Fruit fly (Drosophila melanogaster) whole organism, embryonic: ENCODE measurements around the gene vsg.

ENCODE experiments used
- BEAF-32 ChIP-seq: fragments of 200-800 bp; sonication (Bioruptor generic); optimal IDR thresholded peaks from 3 replicates; lab custom pipeline; 2017; ENCODE audit warnings: missing biosample characterization, missing genetic modification characterization, mild to moderate bottlenecking, moderate library complexity, missing genetic modification reagents
- Blimp-1 ChIP-seq: fragments of 200-800 bp; sonication (Bioruptor generic); optimal IDR thresholded peaks from 3 replicates; lab custom pipeline; 2018; ENCODE audit warnings: missing biosample characterization, missing genetic modification characterization, mild to moderate bottlenecking, moderate library complexity, missing genetic modification reagents
- CG10209 ChIP-seq: fragments of 200-800 bp; sonication (Bioruptor generic); optimal IDR thresholded peaks from 3 replicates; lab custom pipeline; 2017; ENCODE audit warnings: missing biosample characterization, mild to moderate bottlenecking, missing genetic modification characterization, missing genetic modification reagents
- CG10462 ChIP-seq: fragments of 200-800 bp; sonication (Bioruptor generic); optimal IDR thresholded peaks from 2 replicates; lab custom pipeline; 2016; ENCODE audit warnings: missing biosample characterization, missing genetic modification characterization
- CG10543 ChIP-seq: fragments of 200-800 bp; sonication (Bioruptor generic); optimal IDR thresholded peaks from 3 replicates; lab custom pipeline; 2017; ENCODE audit warnings: missing biosample characterization, mild to moderate bottlenecking, missing genetic modification characterization, moderate library complexity
- CG1647 ChIP-seq: fragments of 200-800 bp; sonication (Bioruptor generic); optimal IDR thresholded peaks from 3 replicates; lab custom pipeline; 2016; ENCODE audit warnings: missing biosample characterization, missing genetic modification characterization
- CG16813 ChIP-seq: fragments of 200-800 bp; sonication (Bioruptor generic); IDR thresholded peaks from 3 replicates; pipeline ENCODE4 v1.3.6; 2022; ENCODE audit warnings: missing biosample characterization, missing genetic modification characterization; ENCODE audit not compliant: partially characterized antibody
- CG16815 ChIP-seq: fragments of 200-800 bp; sonication (Bioruptor generic); optimal IDR thresholded peaks from 3 replicates; lab custom pipeline; 2017; ENCODE audit warnings: missing biosample characterization, mild to moderate bottlenecking, missing genetic modification characterization
- CG17359 ChIP-seq: fragments of 200-800 bp; sonication (Bioruptor generic); optimal IDR thresholded peaks from 3 replicates; lab custom pipeline; 2018; ENCODE audit warnings: missing biosample characterization, mild to moderate bottlenecking, missing genetic modification characterization, moderate library complexity
- CG17802 ChIP-seq: fragments of 200-800 bp; sonication (Bioruptor generic); optimal IDR thresholded peaks from 2 replicates; lab custom pipeline; 2018; ENCODE audit warnings: missing biosample characterization, mild to moderate bottlenecking, missing genetic modification characterization, moderate library complexity
- CG17912 ChIP-seq: fragments of 200-800 bp; sonication (Bioruptor generic); optimal IDR thresholded peaks from 2 replicates; lab custom pipeline; 2018; ENCODE audit warnings: missing biosample characterization, mild to moderate bottlenecking, missing genetic modification characterization
- CG18476 ChIP-seq: fragments of 200-800 bp; sonication (Bioruptor generic); optimal IDR thresholded peaks from 2 replicates; lab custom pipeline; 2016; ENCODE audit warnings: missing biosample characterization, mild to moderate bottlenecking, missing genetic modification characterization
- CG18764 ChIP-seq: fragments of 200-800 bp; sonication (Bioruptor generic); optimal IDR thresholded peaks from 3 replicates; lab custom pipeline; 2016; ENCODE audit warnings: missing biosample characterization, missing genetic modification characterization
- CG3065 ChIP-seq: fragments of 200-800 bp; sonication (Bioruptor generic); optimal IDR thresholded peaks from 2 replicates; lab custom pipeline; 2016; ENCODE audit warnings: missing biosample characterization, missing genetic modification characterization
- CG34422 ChIP-seq: fragments of 200-800 bp; sonication (Bioruptor generic); IDR thresholded peaks from 3 replicates; pipeline ENCODE4 v1.3.6; 2022; ENCODE audit warnings: missing biosample characterization, missing genetic modification characterization
- CG42726 ChIP-seq: fragments of 200-800 bp; sonication (Bioruptor generic); IDR thresholded peaks from 2 replicates; pipeline ENCODE4 v1.3.6; 2022; ENCODE audit warnings: missing biosample characterization, missing genetic modification characterization; ENCODE audit not compliant: partially characterized antibody
- CG4820 ChIP-seq: fragments of 200-800 bp; sonication (Bioruptor generic); optimal IDR thresholded peaks from 3 replicates; lab custom pipeline; 2016; ENCODE audit warnings: missing biosample characterization, missing genetic modification characterization
- CG7357 ChIP-seq: fragments of 200-800 bp; sonication (Bioruptor generic); IDR thresholded peaks from 3 replicates; pipeline ENCODE4 v1.3.6; 2022; ENCODE audit warnings: missing biosample characterization, missing genetic modification characterization
- CG8290 ChIP-seq, 3 experiments: fragments of 200-800 bp; sonication (Bioruptor generic); optimal IDR thresholded peaks; 2 replicates each; lab custom pipeline; 2016 to 2019; ENCODE audit warnings: missing biosample characterization in 3 of 3, missing genetic modification characterization in 3 of 3, mild to moderate bottlenecking in 2 of 3, moderate library complexity in 1 of 3
- Chrac-16 ChIP-seq: fragments of 200-800 bp; sonication (Bioruptor generic); optimal IDR thresholded peaks from 3 replicates; lab custom pipeline; 2016; ENCODE audit warnings: missing biosample characterization, missing genetic modification characterization
- D ChIP-seq, 2 experiments: fragments of 200-800 bp in 1 of 2; fragments of >200 bp in 1 of 2; sonication (Bioruptor generic) in 1 of 2; optimal IDR thresholded peaks; 2 replicates in 1 of 2; 3 replicates in 1 of 2; lab custom pipeline; 2017; ENCODE audit warnings: mild to moderate bottlenecking in 1 of 2, missing biosample characterization in 1 of 2, missing genetic modification characterization in 1 of 2, missing genetic modification reagents in 1 of 2
- Dp ChIP-seq: fragments of 200-800 bp; sonication (Bioruptor generic); optimal IDR thresholded peaks from 2 replicates; lab custom pipeline; 2018; ENCODE audit warnings: missing biosample characterization, mild to moderate bottlenecking, missing genetic modification characterization, moderate library complexity
- Nf-YA ChIP-seq: fragments of 200-800 bp; sonication (Bioruptor generic); IDR thresholded peaks from 2 replicates; pipeline ENCODE4 v1.3.6; 2022; ENCODE audit warnings: missing biosample characterization, missing genetic modification characterization
- Nf-YC ChIP-seq: fragments of 200-800 bp; optimal IDR thresholded peaks from 3 replicates; lab custom pipeline; 2019; ENCODE audit warnings: missing biosample characterization, mild to moderate bottlenecking, missing genetic modification characterization, moderate library complexity
- PHDP ChIP-seq: fragments of 200-800 bp; sonication (Bioruptor generic); optimal IDR thresholded peaks from 3 replicates; lab custom pipeline; 2018; ENCODE audit warnings: missing biosample characterization, mild to moderate bottlenecking, missing genetic modification characterization, moderate library complexity
- Scr ChIP-seq: fragments of 200-800 bp; sonication (Bioruptor generic); IDR thresholded peaks from 2 replicates; pipeline ENCODE4 v1.3.6; 2022; ENCODE audit warnings: missing biosample characterization, missing genetic modification characterization; ENCODE audit not compliant: partially characterized antibody
- Sox102F ChIP-seq: fragments of 200-800 bp; sonication (Bioruptor generic); optimal IDR thresholded peaks from 2 replicates; lab custom pipeline; 2018; ENCODE audit warnings: missing biosample characterization, mild to moderate bottlenecking, missing genetic modification characterization, moderate library complexity
- bab2 ChIP-seq: fragments of 200-800 bp; sonication (Bioruptor generic); optimal IDR thresholded peaks from 2 replicates; lab custom pipeline; 2016; ENCODE audit warnings: missing biosample characterization, missing genetic modification characterization
- cg ChIP-seq: fragments of 200-800 bp; sonication (Bioruptor generic); optimal IDR thresholded peaks from 3 replicates; lab custom pipeline; 2019; ENCODE audit warnings: missing biosample characterization, mild to moderate bottlenecking, missing genetic modification characterization, moderate library complexity
- chif ChIP-seq, 2 experiments: fragments of 200-800 bp; sonication (Bioruptor generic); optimal IDR thresholded peaks; 3 replicates each; lab custom pipeline; 2016; ENCODE audit warnings: missing biosample characterization in 2 of 2, missing genetic modification characterization in 2 of 2
- da ChIP-seq: fragments of 200-800 bp; sonication (Bioruptor generic); optimal IDR thresholded peaks from 2 replicates; lab custom pipeline; 2016; ENCODE audit warnings: missing biosample characterization, missing genetic modification characterization
- dan ChIP-seq: fragments of 200-800 bp; sonication (Bioruptor generic); IDR thresholded peaks from 2 replicates; pipeline ENCODE4 v1.3.6; 2022; ENCODE audit warnings: missing biosample characterization, missing genetic modification characterization
- dpn ChIP-seq, 2 experiments: fragments of 200-800 bp; sonication (Bioruptor generic); optimal IDR thresholded peaks; 3 replicates each; lab custom pipeline; 2016; ENCODE audit warnings: missing biosample characterization in 2 of 2, missing genetic modification characterization in 2 of 2
- gro ChIP-seq: fragments of 200-800 bp; sonication (Bioruptor generic); optimal IDR thresholded peaks from 2 replicates; lab custom pipeline; 2016; ENCODE audit warnings: missing biosample characterization, missing genetic modification characterization
- knrl ChIP-seq: fragments of 200-800 bp; sonication (Bioruptor generic); IDR thresholded peaks from 3 replicates; pipeline ENCODE4 v1.3.6; 2022; ENCODE audit warnings: missing biosample characterization, missing genetic modification characterization; ENCODE audit not compliant: partially characterized antibody
- mirr ChIP-seq: fragments of 200-800 bp; sonication (Bioruptor generic); optimal IDR thresholded peaks from 3 replicates; lab custom pipeline; 2018; ENCODE audit warnings: missing biosample characterization, mild to moderate bottlenecking, missing genetic modification characterization
- nom ChIP-seq: fragments of 200-800 bp; sonication (Bioruptor generic); optimal IDR thresholded peaks from 2 replicates; lab custom pipeline; 2017; ENCODE audit warnings: missing biosample characterization, missing genetic modification characterization, mild to moderate bottlenecking, moderate library complexity, missing genetic modification reagents
- otp ChIP-seq: fragments of 200-800 bp; sonication (Bioruptor generic); IDR thresholded peaks from 3 replicates; pipeline ENCODE4, ENCODE4 v1.3.6; 2022; ENCODE audit warnings: missing biosample characterization, missing genetic modification characterization
- p53 ChIP-seq: fragments of 200-800 bp; sonication (Bioruptor generic); optimal IDR thresholded peaks from 2 replicates; lab custom pipeline; 2016; ENCODE audit warnings: missing biosample characterization, missing genetic modification characterization
- rib ChIP-seq: fragments of 200-800 bp; sonication (Bioruptor generic); IDR thresholded peaks from 2 replicates; pipeline ENCODE4 v1.3.6; 2022; ENCODE audit warnings: missing biosample characterization, missing genetic modification characterization
- scrt ChIP-seq: fragments of 200-800 bp; sonication (Bioruptor generic); optimal IDR thresholded peaks from 2 replicates; lab custom pipeline; 2018; ENCODE audit warnings: missing biosample characterization, mild to moderate bottlenecking, missing genetic modification characterization, moderate library complexity
- ssp ChIP-seq: fragments of 200-800 bp; sonication (Bioruptor generic); IDR thresholded peaks from 2 replicates; pipeline ENCODE4 v1.3.6; 2022; ENCODE audit warnings: missing biosample characterization, missing genetic modification characterization
- sug ChIP-seq: fragments of 200-800 bp; optimal IDR thresholded peaks from 2 replicates; lab custom pipeline; 2019; ENCODE audit warnings: missing biosample characterization, mild to moderate bottlenecking, missing genetic modification characterization, moderate library complexity
- tin ChIP-seq: fragments of 200-800 bp; sonication (Bioruptor generic); optimal IDR thresholded peaks from 3 replicates; lab custom pipeline; 2016; ENCODE audit warnings: missing biosample characterization, missing genetic modification characterization
- tll ChIP-seq, 2 experiments: fragments of 200-800 bp in 1 of 2; fragments of >200 bp in 1 of 2; sonication (Bioruptor generic) in 1 of 2; optimal IDR thresholded peaks; 2 replicates each; lab custom pipeline; 2017 to 2019; ENCODE audit warnings: missing biosample characterization in 2 of 2, missing genetic modification characterization in 2 of 2, mild to moderate bottlenecking in 1 of 2, moderate library complexity in 1 of 2
- twi ChIP-seq: fragments of 200-800 bp; optimal IDR thresholded peaks from 2 replicates; lab custom pipeline; 2019; ENCODE audit warnings: missing biosample characterization, mild to moderate bottlenecking, missing genetic modification characterization, moderate library complexity
- vvl ChIP-seq: fragments of 200-800 bp; sonication (Bioruptor generic); IDR thresholded peaks from 2 replicates; pipeline ENCODE4 v1.3.6; 2022; ENCODE audit warnings: missing biosample characterization, missing genetic modification characterization
- zen ChIP-seq: fragments of 200-800 bp; sonication (Bioruptor generic); optimal IDR thresholded peaks from 3 replicates; lab custom pipeline; 2018; ENCODE audit warnings: missing biosample characterization, mild to moderate bottlenecking, missing genetic modification characterization, moderate library complexity
- zfh1 ChIP-seq: fragments of 200-800 bp; sonication (Bioruptor generic); IDR thresholded peaks from 3 replicates; pipeline ENCODE4 v1.3.6; 2022; ENCODE audit warnings: missing biosample characterization, missing genetic modification characterization

vsg gene

DNA sequence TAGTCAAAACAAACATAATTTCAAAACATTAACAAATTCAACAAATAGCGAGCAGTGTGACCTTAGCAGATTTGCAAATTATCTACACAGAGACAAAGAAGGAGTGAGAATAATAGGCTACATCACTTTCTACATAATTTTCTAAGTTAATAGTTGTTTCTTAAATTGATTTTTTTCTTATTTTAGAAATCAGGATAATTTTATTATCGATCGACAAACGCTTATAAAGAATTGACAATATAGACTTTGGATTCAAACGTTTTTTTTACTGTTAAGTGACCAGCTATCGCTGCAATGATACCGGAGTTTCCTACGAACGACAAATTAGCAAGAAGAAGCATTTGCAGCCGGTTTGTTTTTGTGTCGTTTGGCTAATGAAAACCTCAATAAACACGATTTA, 9.0 kb downstream of the vsg start, which contains the start of the genes nbs and defl (continued):
- TF ChIP-seq gro (GFP tag; lab: Kevin White, UChicago) (peak; percentile 57), nom (no peak), p53 (no peak), CG16813 (GFP tag; lab: Robert Waterston, UW) (peak; percentile 52), ssp (GFP tag; lab: Robert Waterston, UW) (peak; percentile 70), knrl (GFP tag; lab: Robert Waterston, UW) (peak; percentile 59; the same call in 2 of the 3 replicates), mirr (GFP tag; lab: Kevin White, UChicago) (peak; percentile 27), Chrac-16 (peak; percentile 70), sug (peak; percentile 74), cg (GFP tag; lab: Kevin White, UChicago) (no peak), CG17359 (tag; lab: Kevin White, UChicago) (peak; percentile 49), CG10462 (GFP tag; lab: Kevin White, UChicago) (peak; percentile 9), CG10209 (GFP tag; lab: Kevin White, UChicago) (peak; percentile 40), CG1647 (GFP tag; lab: Kevin White, UChicago) (peak; percentile 31), tll (GFP tag; optimal IDR thresholded peaks at IDR 0.05; lab: Kevin White, UChicago) (no peak), D (optimal IDR thresholded peaks at IDR 0.05; lab: Kevin White, UChicago) (no peak), D (GFP tag; optimal IDR thresholded peaks at IDR 0.05; lab: Kevin White, UChicago) (no peak), tin (GFP tag; lab: Kevin White, UChicago) (peak; percentile 56), Nf-YA (no peak), Blimp-1 (GFP tag; lab: Kevin White, UChicago) (no peak), BEAF-32 (GFP tag; lab: Kevin White, UChicago) (peak; percentile 71), CG17802 (tag; lab: Kevin White, UChicago) (no peak), da (GFP tag; lab: Kevin White, UChicago) (no peak), scrt (GFP tag; lab: Kevin White, UChicago) (peak; percentile 60), CG17912 (GFP tag; lab: Kevin White, UChicago) (no peak), twi (tag; lab: Kevin White, UChicago) (peak; percentile 48), CG10543 (GFP tag; lab: Kevin White, UChicago) (peak; percentile 55), otp (no peak), chif (GFP tag; optimal IDR thresholded peaks at IDR 0.05; lab: Kevin White, UChicago) (peak; percentile 52 to 69), PHDP (tag; lab: Kevin White, UChicago) (peak; percentile 56), CG3065 (GFP tag; lab: Kevin White, UChicago) (peak; percentile 32), dan (no peak), CG8290 (GFP tag; optimal IDR thresholded peaks at IDR 0.05; lab: Kevin White, UChicago) (peak; percentile 70), CG8290 (tag; optimal IDR thresholded peaks at IDR 0.05; lab: Kevin White, UChicago) (no peak), CG16815 (GFP tag; lab: Kevin White, UChicago) (peak; percentile 45), Sox102F (no peak), rib (GFP tag; lab: Robert Waterston, UW) (peak; percentile 71), zfh1 (GFP tag; lab: Robert Waterston, UW) (peak; percentile 69; the same call in 2 of the 3 replicates), CG18476 (peak; percentile 60), vvl (GFP tag; lab: Robert Waterston, UW) (peak; percentile 77), Nf-YC (tag; lab: Kevin White, UChicago) (peak; percentile 82), CG34422 (GFP tag; lab: Robert Waterston, UW) (peak; percentile 89), Dp (GFP tag; lab: Kevin White, UChicago) (peak; percentile 33), CG7357 (GFP tag; lab: Robert Waterston, UW) (0 out of 3 replicates have a peak, but pooled peaks have one; percentile 55), dpn (GFP tag; optimal IDR thresholded peaks at IDR 0.05; lab: Kevin White, UChicago) (peak; percentile 77 to 86), CG18764 (GFP tag; lab: Kevin White, UChicago) (peak; percentile 57), CG42726 (no peak), CG4820 (GFP tag; lab: Kevin White, UChicago) (peak; percentile 55), bab2 (peak; percentile 68), Scr (GFP tag; lab: Robert Waterston, UW) (peak; percentile 65), zen (tag; lab: Kevin White, UChicago) (peak; percentile 71)
